Fruit fly (Drosophila melanogaster): ENCODE results near the gene Pcyt1.

dm6 chr3L:1592822-1593452, 47.0 kb downstream of the Pcyt1 start:
- TF ChIP-seq Myc (optimal IDR thresholded peaks at IDR 0.05) (no peak), insv (optimal IDR thresholded peaks at IDR 0.05) (no peak), psq (optimal IDR thresholded peaks at IDR 0.05) (no peak), h (optimal IDR thresholded peaks at IDR 0.05) (no peak), Sin3A (optimal IDR thresholded peaks at IDR 0.05) (no peak), ttk (optimal IDR thresholded peaks at IDR 0.05) (no peak)

Data from Kc167 (cell line).